Fruit fly (Drosophila melanogaster) whole organism, embryonic: ENCODE results near the gene Ugt49B2.

Experiments
- ATbp ChIP-seq: fragments of 200-800 bp; sonication (Bioruptor generic); optimal IDR thresholded peaks from 2 replicates; lab custom pipeline; 2017; ENCODE audit warnings: missing biosample characterization, mild to moderate bottlenecking, missing genetic modification characterization, missing genetic modification reagents
- Adf1 ChIP-seq: fragments of 200-800 bp; sonication (Bioruptor generic); IDR thresholded peaks from 2 replicates; pipeline ENCODE4 v1.3.6; 2022; ENCODE audit warnings: missing biosample characterization, missing genetic modification characterization
- Atf6 ChIP-seq: fragments of 200-800 bp; sonication (Bioruptor generic); IDR thresholded peaks from 2 replicates; pipeline ENCODE4 v1.3.6; 2022; ENCODE audit warnings: missing biosample characterization, missing genetic modification characterization
- Bteb2 ChIP-seq: fragments of 200-800 bp; sonication (Bioruptor generic); optimal IDR thresholded peaks from 2 replicates; lab custom pipeline; 2016; ENCODE audit warnings: missing biosample characterization, missing genetic modification characterization
- CG10209 ChIP-seq: fragments of 200-800 bp; sonication (Bioruptor generic); optimal IDR thresholded peaks from 3 replicates; lab custom pipeline; 2017; ENCODE audit warnings: missing biosample characterization, mild to moderate bottlenecking, missing genetic modification characterization, missing genetic modification reagents
- CG11085 ChIP-seq: fragments of 200-800 bp; sonication (Bioruptor generic); IDR thresholded peaks from 2 replicates; pipeline ENCODE4 v1.3.6; 2022; ENCODE audit warnings: missing biosample characterization, missing genetic modification characterization
- CG14014 ChIP-seq: fragments of 200-800 bp; sonication (Bioruptor generic); IDR thresholded peaks from 2 replicates; pipeline ENCODE4 v1.3.6; 2022; ENCODE audit warnings: missing biosample characterization, missing genetic modification characterization
- CG14710 ChIP-seq: fragments of 200-800 bp; sonication (Bioruptor generic); optimal IDR thresholded peaks from 3 replicates; lab custom pipeline; 2019; ENCODE audit warnings: missing biosample characterization, mild to moderate bottlenecking, missing genetic modification characterization, moderate library complexity
- CG16815 ChIP-seq: fragments of 200-800 bp; sonication (Bioruptor generic); optimal IDR thresholded peaks from 3 replicates; lab custom pipeline; 2017; ENCODE audit warnings: missing biosample characterization, mild to moderate bottlenecking, missing genetic modification characterization
- CG17385 ChIP-seq: fragments of 200-800 bp; sonication (Bioruptor generic); optimal IDR thresholded peaks from 3 replicates; lab custom pipeline; 2018; ENCODE audit warnings: missing biosample characterization, mild to moderate bottlenecking, missing genetic modification characterization
- CG17802 ChIP-seq: fragments of 200-800 bp; sonication (Bioruptor generic); optimal IDR thresholded peaks from 2 replicates; lab custom pipeline; 2018; ENCODE audit warnings: missing biosample characterization, mild to moderate bottlenecking, missing genetic modification characterization, moderate library complexity
- CG18619 ChIP-seq: fragments of 200-800 bp; sonication (Bioruptor generic); optimal IDR thresholded peaks from 3 replicates; lab custom pipeline; 2017; ENCODE audit warnings: missing biosample characterization, mild to moderate bottlenecking, missing genetic modification characterization
- CG31224 ChIP-seq: fragments of 200-800 bp; sonication (Bioruptor generic); IDR thresholded peaks from 2 replicates; pipeline ENCODE4 v1.3.6; 2022; ENCODE audit warnings: missing biosample characterization, missing genetic modification characterization
- CG3281 ChIP-seq: fragments of 200-800 bp; sonication (Bioruptor generic); optimal IDR thresholded peaks from 3 replicates; lab custom pipeline; 2017; ENCODE audit warnings: missing biosample characterization, mild to moderate bottlenecking, missing genetic modification characterization
- CG3726 ChIP-seq: fragments of 200-800 bp; sonication (Bioruptor generic); IDR thresholded peaks from 3 replicates; pipeline ENCODE4, ENCODE4 v1.3.6; 2022; ENCODE audit warnings: missing biosample characterization, missing genetic modification characterization
- CG4282 ChIP-seq: fragments of 200-800 bp; sonication (Bioruptor generic); optimal IDR thresholded peaks from 2 replicates; lab custom pipeline; 2016; ENCODE audit warnings: missing biosample characterization, missing genetic modification characterization
- CG6854 ChIP-seq: fragments of 200-800 bp; sonication (Bioruptor generic); optimal IDR thresholded peaks from 3 replicates; lab custom pipeline; 2017; ENCODE audit warnings: missing biosample characterization, mild to moderate bottlenecking, missing genetic modification characterization
- CG9609 ChIP-seq: fragments of 200-800 bp; sonication (Bioruptor generic); optimal IDR thresholded peaks from 3 replicates; lab custom pipeline; 2016; ENCODE audit warnings: missing biosample characterization, missing genetic modification characterization
- Camta ChIP-seq: fragments of 200-800 bp; sonication (Bioruptor generic); optimal IDR thresholded peaks from 2 replicates; lab custom pipeline; 2016; ENCODE audit warnings: missing biosample characterization, missing genetic modification characterization
- GATAe ChIP-seq: fragments of 200-800 bp; sonication (Bioruptor generic); conservative IDR thresholded peaks from 2 replicates; pipeline ENCODE4 v1.3.6; 2022; ENCODE audit warnings: missing biosample characterization, missing genetic modification characterization
- Lhr ChIP-seq: fragments of 200-800 bp; sonication (Bioruptor generic); optimal IDR thresholded peaks from 3 replicates; lab custom pipeline; 2017; ENCODE audit warnings: mild to moderate bottlenecking, missing biosample characterization, missing genetic modification reagents, missing genetic modification characterization
- NfI ChIP-seq: fragments of 200-800 bp; sonication (Bioruptor generic); optimal IDR thresholded peaks from 3 replicates; lab custom pipeline; 2018; ENCODE audit warnings: missing biosample characterization, mild to moderate bottlenecking, missing genetic modification characterization, moderate library complexity
- Rfx ChIP-seq: fragments of 200-800 bp; sonication (Bioruptor generic); IDR thresholded peaks from 2 replicates; pipeline ENCODE4 v1.3.6; 2022; ENCODE audit warnings: missing biosample characterization, missing genetic modification characterization
- Xbp1 ChIP-seq: fragments of 200-800 bp; sonication (Bioruptor generic); optimal IDR thresholded peaks from 3 replicates; lab custom pipeline; 2016; ENCODE audit warnings: missing biosample characterization, mild to moderate bottlenecking, missing genetic modification characterization
- ac ChIP-seq: fragments of 200-800 bp; sonication (Bioruptor generic); optimal IDR thresholded peaks from 3 replicates; lab custom pipeline; 2017; ENCODE audit warnings: missing biosample characterization, mild to moderate bottlenecking, missing genetic modification characterization
- bcd ChIP-seq: fragments of 200-800 bp; sonication (Bioruptor generic); optimal IDR thresholded peaks from 2 replicates; lab custom pipeline; 2017; ENCODE audit warnings: missing biosample characterization, mild to moderate bottlenecking, missing genetic modification characterization
- bowl ChIP-seq: fragments of 200-800 bp; sonication (Bioruptor generic); IDR thresholded peaks from 2 replicates; pipeline ENCODE4 v1.3.6; 2022; ENCODE audit warnings: missing biosample characterization, missing genetic modification characterization
- corto ChIP-seq: fragments of 200-800 bp; sonication (Bioruptor generic); optimal IDR thresholded peaks from 2 replicates; lab custom pipeline; 2016; ENCODE audit warnings: missing biosample characterization, mild to moderate bottlenecking, missing genetic modification characterization, moderate library complexity
- crol ChIP-seq: fragments of 200-800 bp; sonication (Bioruptor generic); IDR thresholded peaks from 2 replicates; pipeline ENCODE4 v1.3.6; 2022; ENCODE audit warnings: missing biosample characterization, missing genetic modification characterization
- en ChIP-seq: fragments of 200-800 bp; sonication (Bioruptor generic); optimal IDR thresholded peaks from 2 replicates; lab custom pipeline; 2016; ENCODE audit warnings: missing biosample characterization, missing genetic modification characterization
- gfzf ChIP-seq: fragments of 200-800 bp; sonication (Bioruptor generic); optimal IDR thresholded peaks from 2 replicates; lab custom pipeline; 2016; ENCODE audit warnings: missing biosample characterization, mild to moderate bottlenecking, missing genetic modification characterization, moderate library complexity
- grn ChIP-seq: fragments of 200-800 bp; sonication (Bioruptor generic); optimal IDR thresholded peaks from 3 replicates; lab custom pipeline; 2017; ENCODE audit warnings: missing biosample characterization, missing genetic modification characterization
- lab ChIP-seq: fragments of 200-800 bp; sonication (Bioruptor generic); optimal IDR thresholded peaks from 3 replicates; lab custom pipeline; 2017; ENCODE audit warnings: missing biosample characterization, missing genetic modification characterization, mild to moderate bottlenecking, moderate library complexity, missing genetic modification reagents
- lov ChIP-seq, 2 experiments: fragments of 200-800 bp in 1 of 2; fragments of >200 bp in 1 of 2; sonication (Bioruptor generic) in 1 of 2; IDR thresholded peaks in 1 of 2; optimal IDR thresholded peaks in 1 of 2; 2 replicates in 1 of 2; 3 replicates in 1 of 2; pipeline versions ENCODE4 v1.3.6 to Lab custom; 2017 to 2022; ENCODE audit warnings: missing biosample characterization in 1 of 2, missing genetic modification characterization in 1 of 2
- mirr ChIP-seq: fragments of 200-800 bp; sonication (Bioruptor generic); optimal IDR thresholded peaks from 3 replicates; lab custom pipeline; 2018; ENCODE audit warnings: missing biosample characterization, mild to moderate bottlenecking, missing genetic modification characterization
- nom ChIP-seq: fragments of 200-800 bp; sonication (Bioruptor generic); optimal IDR thresholded peaks from 2 replicates; lab custom pipeline; 2017; ENCODE audit warnings: missing biosample characterization, missing genetic modification characterization, mild to moderate bottlenecking, moderate library complexity, missing genetic modification reagents
- oc ChIP-seq: fragments of 200-800 bp; sonication (Bioruptor generic); optimal IDR thresholded peaks from 2 replicates; lab custom pipeline; 2018; ENCODE audit warnings: missing biosample characterization, mild to moderate bottlenecking, missing genetic modification characterization, moderate library complexity
- pan ChIP-seq, 4 experiments: fragments of >200 bp in 3 of 4; fragments of 200-800 bp in 1 of 4; sonication (Bioruptor generic) in 1 of 4; optimal IDR thresholded peaks in 3 of 4; IDR thresholded peaks in 1 of 4; 2 replicates each; pipeline versions ENCODE4 v1.3.6 to Lab custom; 2017 to 2022; ENCODE audit warnings: missing biosample characterization in 2 of 4, missing genetic modification characterization in 2 of 4, mixed read lengths in 1 of 4
- pum ChIP-seq: fragments of 200-800 bp; sonication (Bioruptor generic); optimal IDR thresholded peaks from 2 replicates; lab custom pipeline; 2016; ENCODE audit warnings: missing biosample characterization, missing genetic modification characterization
- tgo ChIP-seq: fragments of 200-800 bp; sonication (Bioruptor generic); IDR thresholded peaks from 3 replicates; pipeline ENCODE4 v1.3.6; 2022; ENCODE audit warnings: missing biosample characterization, missing genetic modification characterization
- trem ChIP-seq: fragments of 200-800 bp; optimal IDR thresholded peaks from 3 replicates; lab custom pipeline; 2019; ENCODE audit warnings: missing biosample characterization, mild to moderate bottlenecking, missing genetic modification characterization, moderate library complexity

Ugt49B2 gene

DNA sequence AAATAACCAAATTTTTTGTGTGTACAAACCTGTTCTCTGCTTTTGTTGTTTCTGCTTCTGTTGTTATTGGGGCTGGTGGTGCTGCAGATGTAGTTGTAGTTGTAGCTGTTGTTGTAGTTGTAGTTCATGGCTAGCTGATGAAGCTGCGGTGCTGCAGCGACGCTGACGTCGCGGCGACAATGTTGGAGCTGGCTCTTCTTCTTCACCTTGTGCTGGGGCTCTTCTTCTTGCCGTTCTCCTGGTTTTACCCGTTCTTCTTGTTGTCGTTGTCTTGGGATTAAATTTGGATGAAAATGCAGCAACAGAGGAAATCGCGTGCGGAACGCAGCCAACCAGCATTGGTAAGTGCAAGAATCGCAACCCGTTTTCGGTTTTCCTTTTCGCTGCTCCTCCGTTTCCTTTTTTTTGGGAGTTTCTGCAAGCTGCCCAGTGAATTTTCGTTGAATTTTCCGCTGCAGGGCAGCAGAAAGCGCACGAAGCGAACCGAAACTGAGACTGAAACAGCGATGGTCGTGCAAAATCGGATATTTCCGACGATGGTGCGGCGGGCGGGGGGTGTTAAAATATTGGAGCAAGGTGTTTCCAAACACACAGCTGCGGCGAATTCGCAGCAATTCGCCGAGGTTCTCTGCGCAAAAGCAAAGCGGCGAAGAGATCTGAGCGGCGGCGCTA lies 51.0 kb downstream of the Ugt49B2 start (continued):
- TF ChIP-seq CG6854 (GFP tag; lab: Kevin White, UChicago) (no peak), CG18619 (no peak), Bteb2 (no peak), bcd (GFP tag; lab: Kevin White, UChicago) (no peak), en (GFP tag; lab: Kevin White, UChicago) (no peak), oc (no peak), corto (GFP tag; lab: Kevin White, UChicago) (no peak), Camta (GFP tag; lab: Kevin White, UChicago) (no peak), CG9609 (GFP tag; lab: Kevin White, UChicago) (no peak), gfzf (GFP tag; lab: Kevin White, UChicago) (no peak), CG10209 (GFP tag; lab: Kevin White, UChicago) (no peak), CG16815 (no peak), nom (GFP tag; lab: Kevin White, UChicago) (no peak), Lhr (GFP tag; lab: Kevin White, UChicago) (no peak), crol (no peak), grn (GFP tag; lab: Kevin White, UChicago) (no peak), lov (optimal IDR thresholded peaks at IDR 0.05; lab: Kevin White, UChicago) (no peak), lov (GFP tag; IDR thresholded peaks at IDR 0.05; lab: Robert Waterston, UW) (no peak), Adf1 (GFP tag; lab: Robert Waterston, UW) (no peak), mirr (GFP tag; lab: Kevin White, UChicago) (peak; percentile 33), ATbp (GFP tag; lab: Kevin White, UChicago) (no peak), CG11085 (no peak), CG4282 (GFP tag; lab: Kevin White, UChicago) (no peak), CG31224 (GFP tag; lab: Robert Waterston, UW) (no peak), NfI (GFP tag; lab: Kevin White, UChicago) (no peak), CG17802 (tag; lab: Kevin White, UChicago) (no peak), lab (GFP tag; lab: Kevin White, UChicago) (peak; percentile 33), bowl (no peak), CG14710 (tag; lab: Kevin White, UChicago) (no peak), GATAe (no peak), CG3281 (GFP tag; lab: Kevin White, UChicago) (no peak), CG3726 (no peak), CG17385 (GFP tag; lab: Kevin White, UChicago) (peak; percentile 89), tgo (GFP tag; lab: Robert Waterston, UW) (no peak), CG14014 (GFP tag; lab: Robert Waterston, UW) (no peak), pum (GFP tag; lab: Kevin White, UChicago) (no peak), Atf6 (GFP tag; lab: Robert Waterston, UW) (no peak), Xbp1 (GFP tag; lab: Kevin White, UChicago) (no peak), pan (optimal IDR thresholded peaks at IDR 0.05; lab: Kevin White, UChicago) (no peak), pan (GFP tag; optimal IDR thresholded peaks at IDR 0.05 in 1 of 2, IDR thresholded peaks at IDR 0.05 in 1 of 2) (no peak), ac (GFP tag; lab: Kevin White, UChicago) (no peak), trem (no peak), Rfx (GFP tag; lab: Robert Waterston, UW) (no peak)
